Fruit fly (Drosophila melanogaster) ovary, adult (tissue): Measurements from ENCODE around the gene Smvt.
A peak's percentile ranks its signal among the peaks of the same experiment; 100 is the strongest.

ENCODE experiments used
- CG17801 ChIP-seq: fragments of 200-800 bp; optimal IDR thresholded peaks from 2 replicates; lab custom pipeline; 2019; ENCODE audit warnings: missing biosample characterization, mild to moderate bottlenecking, missing genetic modification characterization, moderate library complexity; ENCODE audit not compliant: partially characterized antibody

Gene Smvt

dm6 chr3R:31765145-31765544 lies 3.8 kb upstream of the Smvt start:
- no peak for TF ChIP-seq CG17801 (GFP tag; lab: Kevin White, UChicago)

dm6 chr3R:31764672-31765071 lies 3.3 kb upstream of the Smvt start, which contains the start of gene CG2150:
Gene CG2150 (minus strand): TSS chr3R:31764772.
- TF ChIP-seq CG17801 (GFP tag; lab: Kevin White, UChicago) = no peak

- no peak for TF ChIP-seq CG17801 (GFP tag; lab: Kevin White, UChicago)
Observed at dm6 chr3R:31762672-31763071, 1.3 kb upstream of the Smvt start.

- TF ChIP-seq CG17801 (GFP tag; lab: Kevin White, UChicago) = no peak
Observed at dm6 chr3R:31758587-31759167, 2.7 kb downstream of the Smvt start, which contains the start of gene CG2187. Gene CG2187 (minus strand): TSS chr3R:31758637.

dm6 chr3R:31754605-31755004 lies 6.8 kb downstream of the Smvt start, which contains the start of gene salt:
Gene salt (minus strand): TSS chr3R:31754705.
- TF ChIP-seq CG17801 (GFP tag; lab: Kevin White, UChicago) = no peak

dm6 chr3R:31748093-31748996 lies 13.0 kb downstream of the Smvt start:
- TF ChIP-seq CG17801 (GFP tag; lab: Kevin White, UChicago) = peak; percentile 8

dm6 chr3R:31747429-31748048 lies 13.8 kb downstream of the Smvt start, which contains the start of the genes nero and CG1910:
Gene nero (minus strand): TSS chr3R:31747558.
Gene CG1910 (plus strand): TSS chr3R:31747643.
- peak; percentile 50 for TF ChIP-seq CG17801 (GFP tag; lab: Kevin White, UChicago)

- peak; percentile 64 for TF ChIP-seq CG17801 (GFP tag; lab: Kevin White, UChicago)
Observed at dm6 chr3R:31745629-31746081, 15.7 kb downstream of the Smvt start, which contains the start of gene awd. Gene awd (minus strand): TSS chr3R:31746077.

- TF ChIP-seq CG17801 (GFP tag; lab: Kevin White, UChicago) = peak; percentile 48
Observed at dm6 chr3R:31744044-31744652, 17.2 kb downstream of the Smvt start, which contains the start of gene CG1896. Gene CG1896 (plus strand): TSS chr3R:31744282.

- peak; percentile 34 for TF ChIP-seq CG17801 (GFP tag; lab: Kevin White, UChicago)
Observed at dm6 chr3R:31743279-31743678, 18.1 kb downstream of the Smvt start, which contains the start of gene Tbca. Gene Tbca (plus strand): TSS chr3R:31743490.

- no peak for TF ChIP-seq CG17801 (GFP tag; lab: Kevin White, UChicago)
Observed at dm6 chr3R:31741278-31741677, 20.1 kb downstream of the Smvt start.

- TF ChIP-seq CG17801 (GFP tag; lab: Kevin White, UChicago) = no peak
Observed at dm6 chr3R:31739067-31739786, 22.2 kb downstream of the Smvt start.

- no peak for TF ChIP-seq CG17801 (GFP tag; lab: Kevin White, UChicago)
Observed at dm6 chr3R:31738060-31738619, 23.2 kb downstream of the Smvt start, which contains the start of gene eEF1alpha2. Gene eEF1alpha2 (plus strand): TSS chr3R:31738468.
